Worm (Caenorhabditis elegans) whole organism, late embryonic: Measurements from ENCODE around the gene eat-20.

Source experiments
- C08G9.2 ChIP-seq: sonication (generic microtip); optimal IDR thresholded peaks from 2 replicates; lab custom pipeline; 2016; ENCODE audit warnings: mild to moderate bottlenecking, missing genetic modification characterization, moderate library complexity, missing compliant biosample characterization
- F13H6.1 ChIP-seq: sonication (generic microtip); optimal IDR thresholded peaks from 2 replicates; lab custom pipeline; 2016; ENCODE audit warnings: missing genetic modification characterization, missing compliant biosample characterization
- K02D7.2 ChIP-seq: sonication (generic microtip); optimal IDR thresholded peaks from 2 replicates; lab custom pipeline; 2017; ENCODE audit warnings: mild to moderate bottlenecking, missing genetic modification characterization, missing compliant biosample characterization
- ama-1 ChIP-seq: fragments of 150-350 bp; optimal IDR thresholded peaks from 2 replicates; lab custom pipeline; 2014
- ceh-14 ChIP-seq: sonication (generic microtip); optimal IDR thresholded peaks from 2 replicates; lab custom pipeline; 2016; ENCODE audit warnings: missing genotype, missing genetic modification characterization, missing compliant biosample characterization
- ceh-19 ChIP-seq: fragments of 200-800 bp; sonication (Bioruptor generic); optimal IDR thresholded peaks from 2 replicates; lab custom pipeline; 2018; ENCODE audit warnings: mild to moderate bottlenecking, missing genetic modification characterization, missing compliant biosample characterization
- ceh-2 ChIP-seq: sonication (generic microtip); optimal IDR thresholded peaks from 2 replicates; lab custom pipeline; 2016; ENCODE audit warnings: missing genotype, missing genetic modification characterization, missing compliant biosample characterization
- ceh-31 ChIP-seq: sonication (generic microtip); optimal IDR thresholded peaks from 2 replicates; lab custom pipeline; 2016; ENCODE audit warnings: missing genetic modification characterization, missing compliant biosample characterization
- ceh-34 ChIP-seq: sonication (generic microtip); optimal IDR thresholded peaks from 2 replicates; lab custom pipeline; 2016; ENCODE audit warnings: mild to moderate bottlenecking, missing genetic modification characterization, missing compliant biosample characterization
- ceh-45 ChIP-seq: fragments of 200-800 bp; sonication (Bioruptor generic); IDR thresholded peaks from 2 replicates; pipeline ENCODE4 v1.3.6; 2022; ENCODE audit warnings: missing genetic modification reagents, missing genetic modification characterization, missing compliant biosample characterization
- ceh-48 ChIP-seq: sonication (generic microtip); optimal IDR thresholded peaks from 2 replicates; lab custom pipeline; 2016; ENCODE audit warnings: missing genetic modification characterization, inconsistent platforms, missing compliant biosample characterization
- ceh-6 ChIP-seq: fragments of 200-800 bp; sonication (Bioruptor generic); optimal IDR thresholded peaks from 2 replicates; lab custom pipeline; 2018; ENCODE audit warnings: mild to moderate bottlenecking, missing genetic modification characterization, missing compliant biosample characterization
- che-1 ChIP-seq: sonication (generic microtip); optimal IDR thresholded peaks from 2 replicates; lab custom pipeline; 2016; ENCODE audit warnings: mild to moderate bottlenecking, missing genetic modification characterization, missing compliant biosample characterization
- dve-1 ChIP-seq: sonication (generic microtip); optimal IDR thresholded peaks from 2 replicates; lab custom pipeline; 2017; ENCODE audit warnings: antibody characterized with exemption, mild to moderate bottlenecking, missing genetic modification characterization, missing compliant biosample characterization
- elt-4 ChIP-seq: sonication (generic microtip); optimal IDR thresholded peaks from 2 replicates; lab custom pipeline; 2016; ENCODE audit warnings: missing genetic modification characterization, missing compliant biosample characterization
- ets-4 ChIP-seq: sonication (generic microtip); optimal IDR thresholded peaks from 2 replicates; lab custom pipeline; 2016; ENCODE audit warnings: missing genetic modification characterization, missing compliant biosample characterization
- eyg-1 ChIP-seq: sonication (generic microtip); optimal IDR thresholded peaks from 2 replicates; lab custom pipeline; 2016; ENCODE audit warnings: missing genotype, missing genetic modification characterization, missing compliant biosample characterization
- fkh-10 ChIP-seq: fragments of 150-350 bp; optimal IDR thresholded peaks from 2 replicates; lab custom pipeline; 2014; ENCODE audit warnings: missing biosample characterization, missing genetic modification reagents, missing genetic modification characterization
- fkh-6 ChIP-seq: sonication (generic microtip); optimal IDR thresholded peaks from 2 replicates; lab custom pipeline; 2016; ENCODE audit warnings: missing genetic modification characterization, missing compliant biosample characterization
- gmeb-2 ChIP-seq: sonication (generic microtip); optimal IDR thresholded peaks from 2 replicates; lab custom pipeline; 2016; ENCODE audit warnings: missing genetic modification characterization, inconsistent platforms, missing compliant biosample characterization
- hlh-13 ChIP-seq: fragments of 200-800 bp; sonication (Bioruptor generic); optimal IDR thresholded peaks from 2 replicates; lab custom pipeline; 2018; ENCODE audit warnings: mild to moderate bottlenecking, missing genetic modification characterization, missing compliant biosample characterization
- hlh-15 ChIP-seq: sonication (generic microtip); optimal IDR thresholded peaks from 2 replicates; lab custom pipeline; 2016; ENCODE audit warnings: missing genetic modification characterization, missing compliant biosample characterization
- hlh-30 ChIP-seq: sonication (generic microtip); optimal IDR thresholded peaks from 2 replicates; lab custom pipeline; 2017; ENCODE audit warnings: antibody characterized with exemption, missing genetic modification characterization, missing compliant biosample characterization; ENCODE audit not compliant: insufficient read depth
- hlh-6 ChIP-seq: sonication (generic microtip); optimal IDR thresholded peaks from 2 replicates; lab custom pipeline; 2016; ENCODE audit warnings: missing genotype, missing genetic modification characterization, missing compliant biosample characterization
- lim-6 ChIP-seq: sonication (generic microtip); optimal IDR thresholded peaks from 2 replicates; lab custom pipeline; 2016; ENCODE audit warnings: missing genetic modification characterization, missing compliant biosample characterization
- madf-2 ChIP-seq: sonication (generic microtip); optimal IDR thresholded peaks from 2 replicates; lab custom pipeline; 2017; ENCODE audit warnings: missing genetic modification characterization, missing compliant biosample characterization
- mec-3 ChIP-seq: sonication (generic microtip); optimal IDR thresholded peaks from 2 replicates; lab custom pipeline; 2016; ENCODE audit warnings: borderline replicate concordance, missing genetic modification characterization, missing compliant biosample characterization
- npax-4 ChIP-seq: sonication (generic microtip); optimal IDR thresholded peaks from 2 replicates; lab custom pipeline; 2016; ENCODE audit warnings: missing genetic modification characterization, missing compliant biosample characterization
- odd-2 ChIP-seq: sonication (generic microtip); optimal IDR thresholded peaks from 2 replicates; lab custom pipeline; 2017; ENCODE audit warnings: antibody characterized with exemption, mild to moderate bottlenecking, missing genetic modification characterization, missing compliant biosample characterization
- pag-3 ChIP-seq: sonication (generic microtip); optimal IDR thresholded peaks from 2 replicates; lab custom pipeline; 2016; ENCODE audit warnings: missing compliant biosample characterization, missing genetic modification characterization, borderline replicate concordance
- pax-1 ChIP-seq: fragments of 150-350 bp; optimal IDR thresholded peaks from 2 replicates; lab custom pipeline; 2014; ENCODE audit warnings: missing biosample characterization, missing genetic modification characterization
- pha-2 ChIP-seq: sonication (generic microtip); optimal IDR thresholded peaks from 2 replicates; lab custom pipeline; 2017; ENCODE audit warnings: mild to moderate bottlenecking, missing genetic modification characterization, missing compliant biosample characterization
- pros-1 ChIP-seq: fragments of 150-350 bp; optimal IDR thresholded peaks from 2 replicates; lab custom pipeline; 2014; ENCODE audit warnings: missing biosample characterization, missing genetic modification reagents, missing genetic modification characterization
- ref-2 ChIP-seq: sonication (generic microtip); optimal IDR thresholded peaks from 2 replicates; lab custom pipeline; 2016; ENCODE audit warnings: missing genetic modification characterization, missing compliant biosample characterization
- sdc-2 ChIP-seq: sonication (generic microtip); optimal IDR thresholded peaks from 2 replicates; lab custom pipeline; 2016; ENCODE audit warnings: missing genotype, missing genetic modification characterization, missing compliant biosample characterization
- sox-2 ChIP-seq: fragments of 200-800 bp; sonication (Bioruptor generic); IDR thresholded peaks from 2 replicates; pipeline ENCODE4 v1.3.6; 2022; ENCODE audit warnings: missing genetic modification reagents, missing genetic modification characterization, missing compliant biosample characterization
- sox-4 ChIP-seq: sonication (generic microtip); optimal IDR thresholded peaks from 2 replicates; lab custom pipeline; 2017; ENCODE audit warnings: mild to moderate bottlenecking, missing genetic modification characterization, inconsistent platforms, missing compliant biosample characterization
- syd-9 ChIP-seq: sonication (generic microtip); optimal IDR thresholded peaks from 2 replicates; lab custom pipeline; 2016; ENCODE audit warnings: mild to moderate bottlenecking, missing genetic modification characterization, moderate library complexity, missing compliant biosample characterization
- tbx-2 ChIP-seq: sonication (generic microtip); optimal IDR thresholded peaks from 2 replicates; lab custom pipeline; 2016; ENCODE audit warnings: missing genetic modification characterization, missing compliant biosample characterization
- ttx-3 ChIP-seq: sonication (generic microtip); optimal IDR thresholded peaks from 2 replicates; lab custom pipeline; 2016; ENCODE audit warnings: missing genetic modification reagents, missing genetic modification characterization, missing compliant biosample characterization
- unc-42 ChIP-seq: sonication (generic microtip); optimal IDR thresholded peaks from 2 replicates; lab custom pipeline; 2016; ENCODE audit warnings: missing genotype, missing genetic modification characterization, missing compliant biosample characterization
- unc-86 ChIP-seq: sonication (generic microtip); optimal IDR thresholded peaks from 2 replicates; lab custom pipeline; 2016; ENCODE audit warnings: missing genetic modification characterization, missing compliant biosample characterization

eat-20 gene

ce11 chrX:15492759-15493158 is 17.1 kb upstream of the eat-20 start (continued):
- TF ChIP-seq sdc-2 (tag; lab: Kevin White, UChicago) (peak; percentile 19), pha-2 (no peak), hlh-15 (no peak), madf-2 (peak; percentile 14), ceh-34 (peak; percentile 75), ceh-48 (tag; lab: Kevin White, UChicago) (peak; percentile 46), fkh-6 (tag; lab: Kevin White, UChicago) (no peak), mec-3 (no peak), ets-4 (no peak), gmeb-2 (peak; percentile 22), pax-1 (tag; lab: Kevin White, UChicago) (no peak), sox-2 (GFP tag; lab: Robert Waterston, UW) (peak; percentile 42; the same call in 1 of the 2 replicates), dve-1 (tag; lab: Kevin White, UChicago) (peak; percentile 9), ref-2 (tag; lab: Kevin White, UChicago) (no peak), C08G9.2 (peak; percentile 20), ceh-6 (peak; percentile 50), ceh-31 (tag; lab: Kevin White, UChicago) (peak; percentile 55), che-1 (tag; lab: Kevin White, UChicago) (peak; percentile 25), hlh-30 (peak; percentile 68), tbx-2 (peak; percentile 70), odd-2 (tag; lab: Kevin White, UChicago) (no peak), hlh-13 (GFP tag; lab: Kevin White, UChicago) (no peak), lim-6 (tag; lab: Kevin White, UChicago) (no peak), ceh-19 (GFP tag; lab: Kevin White, UChicago) (no peak)
- TF ChIP-seq, all 69 proteins: peak for 28

- TF ChIP-seq F13H6.1 (tag; lab: Kevin White, UChicago), result no peak
- no peak for TF ChIP-seq ceh-45 (GFP tag; lab: Robert Waterston, UW)
- no peak for TF ChIP-seq tbx-2
- TF ChIP-seq syd-9 (tag; lab: Kevin White, UChicago), result no peak
- no peak for TF ChIP-seq C08G9.2
- TF ChIP-seq hlh-30, result no peak
- TF ChIP-seq pros-1 (tag; lab: Kevin White, UChicago), result no peak
- TF ChIP-seq sox-4, result no peak
- TF ChIP-seq unc-86 (tag; lab: Kevin White, UChicago), result no peak
- no peak for TF ChIP-seq elt-4 (tag; lab: Kevin White, UChicago)
- TF ChIP-seq hlh-13 (GFP tag; lab: Kevin White, UChicago), result no peak
- no peak for TF ChIP-seq pag-3 (tag; lab: Kevin White, UChicago)
- no peak for TF ChIP-seq hlh-6 (tag; lab: Kevin White, UChicago)
- TF ChIP-seq fkh-10 (GFP tag; lab: Kevin White, UChicago), result no peak
- no peak for TF ChIP-seq pha-2
- no peak for TF ChIP-seq ref-2 (tag; lab: Kevin White, UChicago)
Observed at ce11 chrX:15493322-15493721, 16.5 kb upstream of the eat-20 start, which contains the start of gene gob-1. Gene gob-1 (plus strand): TSS chrX:15493602.

- TF ChIP-seq ttx-3, result no peak
- TF ChIP-seq elt-4 (tag; lab: Kevin White, UChicago), result no peak
- TF ChIP-seq madf-2, result no peak
- no peak for TF ChIP-seq che-1 (tag; lab: Kevin White, UChicago)
- no peak for TF ChIP-seq ama-1 (lab: Kevin White, UChicago)
- TF ChIP-seq eyg-1, result no peak
- TF ChIP-seq sdc-2 (tag; lab: Kevin White, UChicago), result no peak
- no peak for TF ChIP-seq unc-86 (tag; lab: Kevin White, UChicago)
- no peak for TF ChIP-seq ceh-45 (GFP tag; lab: Robert Waterston, UW)
- TF ChIP-seq hlh-6 (tag; lab: Kevin White, UChicago), result no peak
- no peak for TF ChIP-seq ceh-14
- no peak for TF ChIP-seq C08G9.2
- TF ChIP-seq ceh-2 (tag; lab: Kevin White, UChicago), result no peak
- no peak for TF ChIP-seq unc-42 (tag; lab: Kevin White, UChicago)
- TF ChIP-seq K02D7.2 (tag; lab: Kevin White, UChicago), result no peak
- no peak for TF ChIP-seq ceh-6
- no peak for TF ChIP-seq npax-4
- TF ChIP-seq, all 69 proteins: peak for 0
Observed at ce11 chrX:15494154-15494553, 15.7 kb upstream of the eat-20 start.
